Fruit fly (Drosophila melanogaster) whole organism, embryonic: ENCODE results near the gene CG32318.

ENCODE experiments used
- ATbp ChIP-seq: fragments of 200-800 bp; sonication (Bioruptor generic); optimal IDR thresholded peaks from 2 replicates; lab custom pipeline; 2017; ENCODE audit warnings: missing biosample characterization, mild to moderate bottlenecking, missing genetic modification characterization, missing genetic modification reagents
- B-H1 ChIP-seq: fragments of 200-800 bp; sonication (Bioruptor generic); IDR thresholded peaks from 3 replicates; pipeline ENCODE4 v1.3.6; 2022; ENCODE audit warnings: missing biosample characterization, missing genetic modification characterization
- Bgb ChIP-seq: fragments of 200-800 bp; sonication (Bioruptor generic); IDR thresholded peaks from 2 replicates; pipeline ENCODE4 v1.3.6; 2022; ENCODE audit warnings: missing biosample characterization, missing genetic modification characterization; ENCODE audit not compliant: partially characterized antibody
- CG13296 ChIP-seq: fragments of 200-800 bp; sonication (Bioruptor generic); optimal IDR thresholded peaks from 3 replicates; lab custom pipeline; 2018; ENCODE audit warnings: missing biosample characterization, mild to moderate bottlenecking, missing genetic modification characterization
- CG13424 ChIP-seq: fragments of 200-800 bp; sonication (Bioruptor generic); optimal IDR thresholded peaks from 2 replicates; lab custom pipeline; 2019; ENCODE audit warnings: missing biosample characterization, mild to moderate bottlenecking, missing genetic modification characterization, moderate library complexity
- CG14050 ChIP-seq: fragments of 200-800 bp; sonication (Bioruptor generic); IDR thresholded peaks from 3 replicates; pipeline ENCODE4 v1.3.6; 2022; ENCODE audit warnings: missing biosample characterization, missing genetic modification characterization
- CG15601 ChIP-seq: fragments of 200-800 bp; sonication (Bioruptor generic); optimal IDR thresholded peaks from 3 replicates; lab custom pipeline; 2019; ENCODE audit warnings: missing biosample characterization, mild to moderate bottlenecking, missing genetic modification characterization, moderate library complexity
- CG18011 ChIP-seq: fragments of 200-800 bp; sonication (Bioruptor generic); optimal IDR thresholded peaks from 2 replicates; lab custom pipeline; 2017; ENCODE audit warnings: missing biosample characterization, missing genetic modification characterization, mild to moderate bottlenecking, moderate library complexity, missing genotype
- CG2712 ChIP-seq: fragments of 200-800 bp; optimal IDR thresholded peaks from 3 replicates; lab custom pipeline; 2019; ENCODE audit warnings: missing biosample characterization, mild to moderate bottlenecking, missing genetic modification characterization, moderate library complexity
- CG32767 ChIP-seq: fragments of 200-800 bp; sonication (Bioruptor generic); IDR thresholded peaks from 2 replicates; pipeline ENCODE4 v1.3.6; 2022; ENCODE audit warnings: missing biosample characterization, missing genetic modification characterization
- CG6272 ChIP-seq: fragments of 200-800 bp; sonication (Bioruptor generic); IDR thresholded peaks from 2 replicates; pipeline ENCODE4 v1.3.6; 2022; ENCODE audit warnings: missing biosample characterization, missing genetic modification characterization
- CG7372 ChIP-seq: fragments of 200-800 bp; sonication (Bioruptor generic); IDR thresholded peaks from 2 replicates; pipeline ENCODE4 v1.3.6; 2022; ENCODE audit warnings: missing biosample characterization, missing genetic modification characterization
- CG7987 ChIP-seq: fragments of 200-800 bp; sonication (Bioruptor generic); optimal IDR thresholded peaks from 2 replicates; lab custom pipeline; 2018; ENCODE audit warnings: missing biosample characterization, mild to moderate bottlenecking, missing genetic modification characterization, moderate library complexity
- CG8290 ChIP-seq, 3 experiments: fragments of 200-800 bp; sonication (Bioruptor generic); optimal IDR thresholded peaks; 2 replicates each; lab custom pipeline; 2016 to 2019; ENCODE audit warnings: missing biosample characterization in 3 of 3, missing genetic modification characterization in 3 of 3, mild to moderate bottlenecking in 2 of 3, moderate library complexity in 1 of 3
- CTCF ChIP-seq: fragments of 200-800 bp; sonication (Bioruptor generic); optimal IDR thresholded peaks from 2 replicates; lab custom pipeline; 2017; ENCODE audit warnings: missing biosample characterization, mild to moderate bottlenecking, missing genetic modification characterization, moderate library complexity
- CoRest ChIP-seq: fragments of 200-800 bp; sonication (Bioruptor generic); optimal IDR thresholded peaks from 3 replicates; lab custom pipeline; 2018; ENCODE audit warnings: missing biosample characterization, mild to moderate bottlenecking, missing genetic modification characterization, moderate library complexity
- Dp ChIP-seq: fragments of 200-800 bp; sonication (Bioruptor generic); optimal IDR thresholded peaks from 2 replicates; lab custom pipeline; 2018; ENCODE audit warnings: missing biosample characterization, mild to moderate bottlenecking, missing genetic modification characterization, moderate library complexity
- E2f2 ChIP-seq: fragments of 200-800 bp; sonication (Bioruptor generic); IDR thresholded peaks from 2 replicates; pipeline ENCODE4 v1.3.6; 2022; ENCODE audit warnings: missing biosample characterization, missing genetic modification characterization
- Hey ChIP-seq: fragments of 200-800 bp; sonication (Bioruptor generic); optimal IDR thresholded peaks from 3 replicates; lab custom pipeline; 2018; ENCODE audit warnings: missing biosample characterization, mild to moderate bottlenecking, missing genetic modification characterization
- HmgD ChIP-seq: fragments of 200-800 bp; sonication (Bioruptor generic); optimal IDR thresholded peaks from 3 replicates; lab custom pipeline; 2016; ENCODE audit warnings: missing biosample characterization, missing genetic modification characterization
- HmgZ ChIP-seq: fragments of 200-800 bp; sonication (Bioruptor generic); optimal IDR thresholded peaks from 2 replicates; lab custom pipeline; 2018; ENCODE audit warnings: missing biosample characterization, mild to moderate bottlenecking, missing genetic modification characterization
- MBD-R2 ChIP-seq: fragments of 200-800 bp; sonication (Bioruptor generic); IDR thresholded peaks from 2 replicates; pipeline ENCODE4 v1.3.6; 2022; ENCODE audit warnings: missing biosample characterization, missing genetic modification characterization
- Med ChIP-seq: fragments of 200-800 bp; sonication (Bioruptor generic); peaks from one replicate; lab custom pipeline; 2016; ENCODE audit warnings: missing biosample characterization, missing genetic modification characterization, mild to moderate bottlenecking, inconsistent platforms, moderate library complexity
- Myb ChIP-seq: fragments of 200-800 bp; sonication (Bioruptor generic); optimal IDR thresholded peaks from 2 replicates; lab custom pipeline; 2016; ENCODE audit warnings: missing biosample characterization, missing genetic modification characterization
- Neu2 ChIP-seq: fragments of 200-800 bp; sonication (Bioruptor generic); optimal IDR thresholded peaks from 3 replicates; lab custom pipeline; 2016; ENCODE audit warnings: missing biosample characterization, missing genetic modification characterization, borderline replicate concordance
- Oaz ChIP-seq: fragments of 200-800 bp; sonication (Bioruptor generic); IDR thresholded peaks from 2 replicates; pipeline ENCODE4 v1.3.6; 2022; ENCODE audit warnings: missing biosample characterization, missing genetic modification characterization
- Opbp ChIP-seq: fragments of 200-800 bp; sonication (Bioruptor generic); IDR thresholded peaks from 3 replicates; pipeline ENCODE4 v1.3.6; 2022; ENCODE audit warnings: missing biosample characterization, missing genetic modification characterization; ENCODE audit not compliant: partially characterized antibody
- Optix ChIP-seq: fragments of 200-800 bp; sonication (Bioruptor generic); IDR thresholded peaks from 3 replicates; pipeline ENCODE4 v1.3.6; 2022; ENCODE audit warnings: missing biosample characterization, missing genetic modification characterization
- Rfx ChIP-seq: fragments of 200-800 bp; sonication (Bioruptor generic); IDR thresholded peaks from 2 replicates; pipeline ENCODE4 v1.3.6; 2022; ENCODE audit warnings: missing biosample characterization, missing genetic modification characterization
- Spps ChIP-seq: fragments of 200-800 bp; sonication (Bioruptor generic); optimal IDR thresholded peaks from 2 replicates; lab custom pipeline; 2018; ENCODE audit warnings: missing biosample characterization, mild to moderate bottlenecking, missing genetic modification characterization
- Xrp1 ChIP-seq: fragments of 200-800 bp; sonication (Bioruptor generic); IDR thresholded peaks from 2 replicates; pipeline ENCODE4 v1.3.6; 2022; ENCODE audit warnings: missing biosample characterization, missing genetic modification characterization
- ab ChIP-seq: fragments of 200-800 bp; sonication (Bioruptor generic); optimal IDR thresholded peaks from 2 replicates; lab custom pipeline; 2016; ENCODE audit warnings: missing biosample characterization, missing genetic modification characterization
- ato ChIP-seq: fragments of 200-800 bp; sonication (Bioruptor generic); IDR thresholded peaks from 2 replicates; pipeline ENCODE4 v1.3.6; 2022; ENCODE audit warnings: missing biosample characterization, missing genetic modification characterization; ENCODE audit not compliant: partially characterized antibody
- bbx ChIP-seq: fragments of 200-800 bp; sonication (Bioruptor generic); IDR thresholded peaks from 2 replicates; pipeline ENCODE4 v1.3.6; 2022; ENCODE audit warnings: missing biosample characterization, missing genetic modification characterization; ENCODE audit not compliant: partially characterized antibody
- cato ChIP-seq: fragments of 200-800 bp; sonication (Bioruptor generic); optimal IDR thresholded peaks from 2 replicates; lab custom pipeline; 2016; ENCODE audit warnings: missing biosample characterization, missing genetic modification characterization, borderline replicate concordance
- chif ChIP-seq, 2 experiments: fragments of 200-800 bp; sonication (Bioruptor generic); optimal IDR thresholded peaks; 3 replicates each; lab custom pipeline; 2016; ENCODE audit warnings: missing biosample characterization in 2 of 2, missing genetic modification characterization in 2 of 2
- cwo ChIP-seq: fragments of 200-800 bp; sonication (Bioruptor generic); optimal IDR thresholded peaks from 3 replicates; lab custom pipeline; 2017; ENCODE audit warnings: missing biosample characterization, missing genetic modification characterization, mild to moderate bottlenecking, moderate library complexity, missing genetic modification reagents
- lola ChIP-seq, 3 experiments: fragments of >200 bp in 2 of 3; fragments of 200-800 bp in 1 of 3; sonication (Bioruptor generic) in 1 of 3; optimal IDR thresholded peaks; 2 replicates each; lab custom pipeline; 2017 to 2019; ENCODE audit warnings: missing biosample characterization in 3 of 3, missing genetic modification characterization in 3 of 3, mild to moderate bottlenecking in 1 of 3, moderate library complexity in 1 of 3
- lov ChIP-seq, 2 experiments: fragments of 200-800 bp in 1 of 2; fragments of >200 bp in 1 of 2; sonication (Bioruptor generic) in 1 of 2; IDR thresholded peaks in 1 of 2; optimal IDR thresholded peaks in 1 of 2; 2 replicates in 1 of 2; 3 replicates in 1 of 2; pipeline versions ENCODE4 v1.3.6 to Lab custom; 2017 to 2022; ENCODE audit warnings: missing biosample characterization in 1 of 2, missing genetic modification characterization in 1 of 2
- nerfin-2 ChIP-seq: fragments of 200-800 bp; sonication (Bioruptor generic); IDR thresholded peaks from 2 replicates; pipeline ENCODE4 v1.3.6; 2022; ENCODE audit warnings: missing biosample characterization, missing genetic modification characterization; ENCODE audit not compliant: partially characterized antibody
- nom ChIP-seq: fragments of 200-800 bp; sonication (Bioruptor generic); optimal IDR thresholded peaks from 2 replicates; lab custom pipeline; 2017; ENCODE audit warnings: missing biosample characterization, missing genetic modification characterization, mild to moderate bottlenecking, moderate library complexity, missing genetic modification reagents
- repo ChIP-seq: fragments of 200-800 bp; sonication (Bioruptor generic); optimal IDR thresholded peaks from 2 replicates; lab custom pipeline; 2016; ENCODE audit warnings: missing biosample characterization, missing genetic modification characterization
- stwl ChIP-seq: fragments of 200-800 bp; sonication (Bioruptor generic); optimal IDR thresholded peaks from 3 replicates; lab custom pipeline; 2018; ENCODE audit warnings: missing biosample characterization, mild to moderate bottlenecking, missing genetic modification characterization, moderate library complexity
- toy ChIP-seq: fragments of 200-800 bp; sonication (Bioruptor generic); IDR thresholded peaks from 2 replicates; pipeline ENCODE4 v1.3.6; 2022; ENCODE audit warnings: missing biosample characterization, missing genetic modification characterization
- vvl ChIP-seq: fragments of 200-800 bp; sonication (Bioruptor generic); IDR thresholded peaks from 2 replicates; pipeline ENCODE4 v1.3.6; 2022; ENCODE audit warnings: missing biosample characterization, missing genetic modification characterization
- wdn ChIP-seq: fragments of 200-800 bp; sonication (Bioruptor generic); IDR thresholded peaks from 2 replicates; pipeline ENCODE4 v1.3.6; 2022; ENCODE audit warnings: missing biosample characterization, missing genetic modification characterization
- z ChIP-seq: fragments of 200-800 bp; sonication (Bioruptor generic); IDR thresholded peaks from 3 replicates; pipeline ENCODE4 v1.3.6; 2022; ENCODE audit warnings: missing biosample characterization, missing genetic modification characterization

Gene CG32318

dm6 chr3L:1206682-1207421, 39.9 kb downstream of the CG32318 start, which contains the start of gene LysB (continued):
- peak; percentile 9 for TF ChIP-seq CG2712 (tag; lab: Kevin White, UChicago)
- no peak for TF ChIP-seq ATbp
- TF ChIP-seq CG32767 (GFP tag; lab: Robert Waterston, UW), result no peak
- no peak for TF ChIP-seq toy (GFP tag; lab: Robert Waterston, UW)
- no peak for TF ChIP-seq CG14050 (GFP tag; lab: Robert Waterston, UW)
- TF ChIP-seq CG13296 (GFP tag; lab: Kevin White, UChicago), result no peak
- TF ChIP-seq Optix, result no peak
- no peak for TF ChIP-seq ab (GFP tag; lab: Kevin White, UChicago)
- TF ChIP-seq wdn, result 0 out of 2 replicates have a peak, but pooled peaks have one; percentile 39
- no peak for TF ChIP-seq B-H1 (GFP tag; lab: Robert Waterston, UW)
- no peak; the same call in 1 of the 2 replicates for TF ChIP-seq bbx (GFP tag; lab: Robert Waterston, UW)
- TF ChIP-seq HmgD, result peak; percentile 79
- no peak for TF ChIP-seq nerfin-2
- TF ChIP-seq ato (GFP tag; lab: Robert Waterston, UW), result 0 out of 2 replicates have a peak, but pooled peaks have one; percentile 26
- peak in 1 of 3 experiments; percentile 34 for TF ChIP-seq lola (GFP tag; optimal IDR thresholded peaks at IDR 0.05; lab: Kevin White, UChicago)
- TF ChIP-seq HmgZ, result peak; percentile 80
- no peak for TF ChIP-seq cato (GFP tag; lab: Kevin White, UChicago)
- peak; percentile 17; the same call in 1 of the 2 replicates for TF ChIP-seq Rfx (GFP tag; lab: Robert Waterston, UW)
- TF ChIP-seq Oaz (GFP tag; lab: Robert Waterston, UW), result no peak
- no peak for TF ChIP-seq Spps (tag; lab: Kevin White, UChicago)
- TF ChIP-seq Bgb (GFP tag; lab: Robert Waterston, UW), result peak; percentile 45; the same call in 1 of the 2 replicates
- no peak for TF ChIP-seq cwo (GFP tag; lab: Kevin White, UChicago)
- peak; percentile 43 for TF ChIP-seq Myb (GFP tag; lab: Kevin White, UChicago)
- no peak for TF ChIP-seq CG13424 (tag; lab: Kevin White, UChicago)
- TF ChIP-seq CG8290 (GFP tag; optimal IDR thresholded peaks at IDR 0.05; lab: Kevin White, UChicago), result no peak
- peak in 1 of 2 experiments; percentile 32 for TF ChIP-seq CG8290 (tag; optimal IDR thresholded peaks at IDR 0.05; lab: Kevin White, UChicago)
- no peak for TF ChIP-seq repo (GFP tag; lab: Kevin White, UChicago)
- no peak for TF ChIP-seq Xrp1 (GFP tag; lab: Robert Waterston, UW)
- peak; percentile 66 for TF ChIP-seq CG15601 (tag; lab: Kevin White, UChicago)
- TF ChIP-seq Dp, result peak; percentile 59
- TF ChIP-seq CTCF (GFP tag; lab: Kevin White, UChicago), result peak; percentile 13
- peak; percentile 66 for TF ChIP-seq E2f2 (GFP tag; lab: Robert Waterston, UW)
- peak; percentile 99 for TF ChIP-seq CG18011 (GFP tag; lab: Kevin White, UChicago)
- no peak for TF ChIP-seq z (GFP tag; lab: Robert Waterston, UW)
- TF ChIP-seq stwl (tag; lab: Kevin White, UChicago), result peak; percentile 66
- TF ChIP-seq MBD-R2 (GFP tag; lab: Robert Waterston, UW), result peak; percentile 27; the same call in 1 of the 2 replicates
- no peak for TF ChIP-seq lov (optimal IDR thresholded peaks at IDR 0.05; lab: Kevin White, UChicago)
- no peak for TF ChIP-seq lov (GFP tag; IDR thresholded peaks at IDR 0.05; lab: Robert Waterston, UW)
- TF ChIP-seq chif (GFP tag; optimal IDR thresholded peaks at IDR 0.05; lab: Kevin White, UChicago), result peak in 1 of 2 experiments; percentile 14
- peak; percentile 16 for TF ChIP-seq CG7987 (GFP tag; lab: Kevin White, UChicago)
- TF ChIP-seq CG6272 (GFP tag; lab: Robert Waterston, UW), result peak; percentile 16; the same call in 1 of the 2 replicates
- TF ChIP-seq Hey (tag; lab: Kevin White, UChicago), result no peak
- TF ChIP-seq CG7372 (GFP tag; lab: Robert Waterston, UW), result no peak
- peak; percentile 64 for TF ChIP-seq Neu2 (GFP tag; lab: Kevin White, UChicago)
- 0 out of 2 replicates have a peak, but pooled peaks have one; percentile 30 for TF ChIP-seq vvl (GFP tag; lab: Robert Waterston, UW)
- TF ChIP-seq Opbp (GFP tag; lab: Robert Waterston, UW), result peak; percentile 29; the same call in 1 of the 3 replicates
- no peak for TF ChIP-seq nom (GFP tag; lab: Kevin White, UChicago)
- peak; percentile 21 for TF ChIP-seq CoRest (tag; lab: Kevin White, UChicago)
- TF ChIP-seq Med, result peak; percentile 82
